Worm (Caenorhabditis elegans) whole organism, L4 larva: ENCODE results near the gene Y51H4A.6.

ENCODE experiments used
- D1046.2 ChIP-seq: fragments of 200-800 bp; sonication (Bioruptor generic); IDR thresholded peaks from 2 replicates; pipeline ENCODE4 v1.3.6; 2022; ENCODE audit warnings: missing genetic modification characterization, missing compliant biosample characterization
- F26F4.8 ChIP-seq: fragments of 200-800 bp; sonication (Bioruptor generic); conservative IDR thresholded peaks from 2 replicates; pipeline ENCODE4 v1.3.6; 2022; ENCODE audit warnings: missing genetic modification characterization, missing compliant biosample characterization
- T26A8.4 ChIP-seq: fragments of 200-800 bp; sonication (Bioruptor generic); IDR thresholded peaks from 2 replicates; pipeline ENCODE4 v1.3.6; 2022; ENCODE audit warnings: missing genetic modification characterization, missing compliant biosample characterization
- Y48G9A.11 ChIP-seq: fragments of 200-800 bp; sonication (Bioruptor generic); IDR thresholded peaks from 2 replicates; pipeline ENCODE4 v1.3.6; 2022; ENCODE audit warnings: missing genetic modification reagents, missing genetic modification characterization, missing compliant biosample characterization
- Y5F2A.4 ChIP-seq: fragments of 200-800 bp; sonication (Bioruptor generic); optimal IDR thresholded peaks from 2 replicates; lab custom pipeline; 2018; ENCODE audit warnings: mild to moderate bottlenecking, missing genetic modification characterization, missing compliant biosample characterization
- ZK337.2 ChIP-seq: fragments of 200-800 bp; sonication (Bioruptor generic); IDR thresholded peaks from 2 replicates; pipeline ENCODE4 v1.3.6; 2022; ENCODE audit warnings: missing genetic modification reagents, missing genetic modification characterization, missing compliant biosample characterization
- aha-1 ChIP-seq: fragments of 150-350 bp; peaks from one replicate; lab custom pipeline; 2014; ENCODE audit warnings: missing biosample characterization, missing genetic modification characterization
- arid-1 ChIP-seq: fragments of 200-800 bp; sonication (Bioruptor generic); conservative IDR thresholded peaks from 2 replicates; pipeline ENCODE4 v1.3.6; 2022; ENCODE audit warnings: missing genetic modification reagents, missing genetic modification characterization, missing compliant biosample characterization
- attf-4 ChIP-seq: sonication (generic microtip); optimal IDR thresholded peaks from 3 replicates; lab custom pipeline; 2017; ENCODE audit warnings: missing biosample characterization, missing genetic modification characterization
- ceh-28 ChIP-seq: fragments of 150-350 bp; optimal IDR thresholded peaks from 2 replicates; lab custom pipeline; 2014; ENCODE audit warnings: missing biosample characterization, missing genetic modification reagents, missing genetic modification characterization
- ceh-32 ChIP-seq: sonication (generic microtip); optimal IDR thresholded peaks from 2 replicates; lab custom pipeline; 2016; ENCODE audit warnings: mild to moderate bottlenecking, missing genetic modification characterization, missing compliant biosample characterization; ENCODE audit not compliant: poor library complexity
- ctbp-1 ChIP-seq: fragments of 200-800 bp; sonication (Bioruptor generic); IDR thresholded peaks from 2 replicates; pipeline ENCODE4 v1.3.6; 2022; ENCODE audit warnings: missing genetic modification reagents, missing genetic modification characterization, missing compliant biosample characterization
- daf-19 ChIP-seq: fragments of 200-800 bp; sonication (Bioruptor generic); conservative IDR thresholded peaks from 2 replicates; pipeline ENCODE4 v1.3.6; 2022; ENCODE audit warnings: missing genetic modification characterization, missing compliant biosample characterization
- dmd-9 ChIP-seq: fragments of 200-800 bp; sonication (Bioruptor generic); IDR thresholded peaks from 2 replicates; pipeline ENCODE4 v1.3.6; 2022; ENCODE audit warnings: missing genetic modification reagents, missing genetic modification characterization, missing compliant biosample characterization
- dve-1 ChIP-seq: sonication (generic microtip); optimal IDR thresholded peaks from 2 replicates; lab custom pipeline; 2017; ENCODE audit warnings: antibody characterized with exemption, mild to moderate bottlenecking, missing genetic modification characterization, missing compliant biosample characterization; ENCODE audit not compliant: insufficient read depth
- fkh-10 ChIP-seq: fragments of 150-350 bp; optimal IDR thresholded peaks from 2 replicates; lab custom pipeline; 2014; ENCODE audit warnings: missing biosample characterization, missing genetic modification reagents, missing genetic modification characterization
- fos-1 ChIP-seq: fragments of 150-350 bp; optimal IDR thresholded peaks from 2 replicates; lab custom pipeline; 2014; ENCODE audit warnings: missing biosample characterization, missing genetic modification characterization
- hlh-11 ChIP-seq: fragments of 200-800 bp; sonication (Bioruptor generic); optimal IDR thresholded peaks from 2 replicates; lab custom pipeline; 2018; ENCODE audit warnings: mild to moderate bottlenecking, missing genetic modification characterization, missing compliant biosample characterization
- hmg-1.1 ChIP-seq: fragments of 200-800 bp; sonication (Bioruptor generic); IDR thresholded peaks from 2 replicates; pipeline ENCODE4 v1.3.6; 2022; ENCODE audit warnings: missing genetic modification reagents, missing genetic modification characterization, missing compliant biosample characterization
- jun-1 ChIP-seq: fragments of 150-350 bp; optimal IDR thresholded peaks from 2 replicates; lab custom pipeline; 2014; ENCODE audit warnings: missing biosample characterization, missing genetic modification reagents, missing genetic modification characterization
- lim-7 ChIP-seq: fragments of 200-800 bp; sonication (Bioruptor generic); IDR thresholded peaks from 2 replicates; pipeline ENCODE4 v1.3.6; 2022; ENCODE audit warnings: missing genetic modification characterization, missing compliant biosample characterization
- lin-29 ChIP-seq: fragments of 200-800 bp; sonication (Bioruptor generic); IDR thresholded peaks from 2 replicates; pipeline ENCODE4 v1.3.6; 2022; ENCODE audit warnings: missing genetic modification reagents, missing genetic modification characterization, missing compliant biosample characterization
- lin-38 ChIP-seq: fragments of 200-800 bp; sonication (Bioruptor generic); IDR thresholded peaks from 2 replicates; pipeline ENCODE4 v1.3.6; 2022; ENCODE audit warnings: missing genetic modification reagents, missing genetic modification characterization, missing compliant biosample characterization
- lir-3 ChIP-seq: sonication (generic microtip); optimal IDR thresholded peaks from 2 replicates; lab custom pipeline; 2016; ENCODE audit warnings: mild to moderate bottlenecking, missing genetic modification characterization, missing compliant biosample characterization
- madf-9 ChIP-seq: fragments of 200-800 bp; sonication (Bioruptor generic); conservative IDR thresholded peaks from 2 replicates; pipeline ENCODE4 v1.3.6; 2022; ENCODE audit warnings: missing genetic modification reagents, missing genetic modification characterization, missing compliant biosample characterization
- mdl-1 ChIP-seq, 2 experiments: fragments of 150-350 bp in 1 of 2; sonication (generic microtip) in 1 of 2; optimal IDR thresholded peaks; 2 replicates each; lab custom pipeline; 2014 to 2017; ENCODE audit warnings: missing biosample characterization in 2 of 2, missing genetic modification characterization in 2 of 2
- mxl-2 ChIP-seq: fragments of 200-800 bp; sonication (Bioruptor generic); conservative IDR thresholded peaks from 2 replicates; pipeline ENCODE4 v1.3.6; 2022; ENCODE audit warnings: missing genetic modification reagents, missing genetic modification characterization, missing compliant biosample characterization
- nhr-28 ChIP-seq: fragments of 150-350 bp; optimal IDR thresholded peaks from 2 replicates; lab custom pipeline; 2014; ENCODE audit warnings: missing biosample characterization, missing genetic modification characterization
- nhr-48 ChIP-seq: sonication (generic microtip); optimal IDR thresholded peaks from 2 replicates; lab custom pipeline; 2016; ENCODE audit warnings: mild to moderate bottlenecking, missing genetic modification characterization, missing compliant biosample characterization
- pha-4 ChIP-seq, 2 experiments: fragments of 150-350 bp in 1 of 2; fragments of 200-800 bp in 1 of 2; sonication (Bioruptor generic) in 1 of 2; IDR thresholded peaks in 1 of 2; optimal IDR thresholded peaks in 1 of 2; 2 replicates each; pipeline versions ENCODE4 v1.3.6 to Lab custom; 2014 to 2022; ENCODE audit warnings: missing genetic modification characterization in 2 of 2, missing genetic modification reagents in 2 of 2, missing biosample characterization in 1 of 2, missing compliant biosample characterization in 1 of 2
- php-3 ChIP-seq: fragments of 200-800 bp; sonication (Bioruptor generic); IDR thresholded peaks from 2 replicates; pipeline ENCODE4 v1.3.6; 2022; ENCODE audit warnings: missing genetic modification reagents, missing genetic modification characterization, missing compliant biosample characterization
- skn-1 ChIP-seq: fragments of 150-350 bp; optimal IDR thresholded peaks from 2 replicates; lab custom pipeline; 2014; ENCODE audit warnings: missing biosample characterization, missing genetic modification characterization
- snpc-1.2 ChIP-seq: fragments of 200-800 bp; sonication (Bioruptor generic); IDR thresholded peaks from 2 replicates; pipeline ENCODE4 v1.3.6; 2022; ENCODE audit warnings: missing genetic modification reagents, missing genetic modification characterization, missing compliant biosample characterization
- spr-1 ChIP-seq: sonication (generic microtip); optimal IDR thresholded peaks from 2 replicates; lab custom pipeline; 2016; ENCODE audit warnings: mild to moderate bottlenecking, missing genetic modification characterization, missing compliant biosample characterization
- tra-1 ChIP-seq: fragments of 200-800 bp; sonication (Bioruptor generic); IDR thresholded peaks from 2 replicates; pipeline ENCODE4 v1.3.6; 2022; ENCODE audit warnings: missing genetic modification reagents, missing genetic modification characterization, missing compliant biosample characterization
- unc-39 ChIP-seq: sonication (generic microtip); optimal IDR thresholded peaks from 2 replicates; lab custom pipeline; 2017; ENCODE audit warnings: missing biosample characterization, missing genetic modification characterization
- unc-62 ChIP-seq, 3 experiments: fragments of 150-350 bp in 1 of 3; sonication (generic microtip); optimal IDR thresholded peaks in 2 of 3; peaks in 1 of 3; 1 replicate in 1 of 3; 2 replicates in 2 of 3; lab custom pipeline; 2014 to 2017; ENCODE audit warnings: missing biosample characterization in 3 of 3, missing genetic modification characterization in 3 of 3, missing genetic modification reagents in 3 of 3, missing genotype in 1 of 3
- vab-7 ChIP-seq: fragments of 200-800 bp; sonication (Bioruptor generic); IDR thresholded peaks from 2 replicates; pipeline ENCODE4 v1.3.6; 2022; ENCODE audit warnings: missing genetic modification reagents, missing genetic modification characterization, missing compliant biosample characterization
- zag-1 ChIP-seq: fragments of 150-350 bp; optimal IDR thresholded peaks from 2 replicates; lab custom pipeline; 2014; ENCODE audit warnings: missing biosample characterization, missing genetic modification characterization
- zfp-3 ChIP-seq: fragments of 200-800 bp; sonication (Bioruptor generic); conservative IDR thresholded peaks from 2 replicates; pipeline ENCODE4 v1.3.6; 2022; ENCODE audit warnings: missing genetic modification reagents, missing genetic modification characterization, missing compliant biosample characterization

Gene Y51H4A.6

DNA sequence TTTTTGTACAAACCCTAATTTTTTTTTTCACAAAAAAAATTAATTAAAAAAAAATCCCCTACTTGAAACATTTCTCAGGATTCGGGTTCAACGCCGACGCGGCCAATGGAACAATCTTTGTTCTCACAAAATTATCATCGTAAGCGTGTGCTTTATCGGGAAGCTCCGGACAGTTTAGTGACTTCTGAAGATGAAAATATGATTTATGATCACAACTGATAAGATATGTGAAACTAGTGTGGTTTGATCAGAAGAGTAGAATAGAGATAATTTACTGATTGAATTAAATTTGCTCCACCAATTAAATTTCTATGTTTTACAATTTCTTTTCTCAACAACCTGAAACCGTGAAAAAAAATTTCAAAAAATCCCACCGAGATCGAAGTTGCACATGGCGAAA is 8.4 kb upstream of the Y51H4A.6 start (continued):
- TF ChIP-seq lim-7 (GFP tag; lab: Robert Waterston, UW), result no peak
- no peak for TF ChIP-seq D1046.2 (GFP tag; lab: Robert Waterston, UW)
- TF ChIP-seq arid-1, result no peak
- TF ChIP-seq T26A8.4, result no peak
- TF ChIP-seq jun-1 (tag; lab: Kevin White, UChicago), result no peak
- TF ChIP-seq snpc-1.2 (GFP tag; lab: Robert Waterston, UW), result 0 out of 2 replicates have a peak, but pooled peaks have one; percentile 43
- TF ChIP-seq ceh-28 (tag; lab: Kevin White, UChicago), result no peak
- TF ChIP-seq lir-3 (tag; lab: Kevin White, UChicago), result no peak
- no peak for TF ChIP-seq ceh-32 (tag; lab: Kevin White, UChicago)
- TF ChIP-seq attf-4 (tag; lab: Kevin White, UChicago), result no peak
- TF ChIP-seq Y5F2A.4, result no peak
- peak; percentile 35 for TF ChIP-seq dve-1 (tag; lab: Kevin White, UChicago)
- no peak for TF ChIP-seq unc-62 (GFP tag; optimal IDR thresholded peaks at IDR 0.05 in 1 of 2; lab: Kevin White, UChicago)
- TF ChIP-seq unc-62 (tag; optimal IDR thresholded peaks at IDR 0.05; lab: Kevin White, UChicago), result no peak
- TF ChIP-seq zfp-3, result no peak
- no peak for TF ChIP-seq madf-9
- TF ChIP-seq tra-1 (GFP tag; lab: Robert Waterston, UW), result no peak
- TF ChIP-seq, all 104 proteins: peak for 4

DNA sequence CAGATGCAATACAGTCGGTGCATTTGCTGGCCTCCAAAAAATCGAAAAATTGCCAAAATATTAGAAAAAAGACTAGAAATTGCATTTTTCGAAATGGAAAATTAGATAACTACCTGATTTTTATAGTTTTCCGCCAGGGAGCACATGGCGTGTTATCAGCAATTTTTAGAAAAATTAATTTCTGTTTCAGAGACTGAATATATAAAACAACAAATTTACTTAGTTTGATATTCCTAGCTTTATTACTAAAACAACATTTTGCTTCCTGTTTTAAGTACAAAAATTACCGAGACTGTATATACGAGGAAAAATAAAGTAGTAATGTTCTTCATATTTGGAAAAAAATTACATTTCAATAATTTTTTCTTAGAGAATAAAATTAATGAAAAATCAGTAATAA is 7.4 kb upstream of the Y51H4A.6 start, which contains the start of gene Y51H4A.5:
Gene Y51H4A.5 (minus strand): TSS at position 101 of the 400 bp plus-strand sequence.
- no peak for TF ChIP-seq fos-1 (tag; lab: Kevin White, UChicago)
- TF ChIP-seq snpc-1.2 (GFP tag; lab: Robert Waterston, UW), result peak; percentile 57; the same call in 1 of the 2 replicates

DNA sequence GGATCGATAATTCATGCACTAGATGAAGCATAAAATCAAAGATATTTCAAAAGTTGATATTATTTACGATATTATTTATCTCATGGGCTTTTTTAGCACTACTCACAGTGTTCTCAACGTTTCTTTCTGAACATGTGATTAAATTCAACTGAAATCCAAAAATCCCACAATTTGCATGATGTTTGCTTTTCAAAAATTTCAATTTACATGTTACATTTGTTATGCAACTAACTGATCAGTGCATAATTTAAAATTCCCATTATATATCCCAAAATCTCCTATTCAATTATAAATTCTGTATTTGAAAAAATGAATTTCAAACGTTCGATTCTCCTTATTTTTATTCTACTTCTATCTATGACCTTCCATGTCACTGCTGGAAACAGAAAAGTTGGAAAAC is 5.1 kb upstream of the Y51H4A.6 start, which contains the start of gene Y51H4A.937:
Gene Y51H4A.937 (plus strand): TSS at position 301 of the 400 bp plus-strand sequence.
- no peak for TF ChIP-seq zag-1 (tag; lab: Kevin White, UChicago)
- TF ChIP-seq spr-1 (tag; lab: Kevin White, UChicago), result no peak
- no peak for TF ChIP-seq hlh-11 (tag; lab: Kevin White, UChicago)
- TF ChIP-seq aha-1, result peak; percentile 84
- no peak for TF ChIP-seq fkh-10
- no peak for TF ChIP-seq ZK337.2 (GFP tag; lab: Robert Waterston, UW)
- no peak for TF ChIP-seq lin-29 (GFP tag; lab: Robert Waterston, UW)
- no peak for TF ChIP-seq daf-19
- no peak for TF ChIP-seq php-3 (GFP tag; lab: Robert Waterston, UW)

DNA sequence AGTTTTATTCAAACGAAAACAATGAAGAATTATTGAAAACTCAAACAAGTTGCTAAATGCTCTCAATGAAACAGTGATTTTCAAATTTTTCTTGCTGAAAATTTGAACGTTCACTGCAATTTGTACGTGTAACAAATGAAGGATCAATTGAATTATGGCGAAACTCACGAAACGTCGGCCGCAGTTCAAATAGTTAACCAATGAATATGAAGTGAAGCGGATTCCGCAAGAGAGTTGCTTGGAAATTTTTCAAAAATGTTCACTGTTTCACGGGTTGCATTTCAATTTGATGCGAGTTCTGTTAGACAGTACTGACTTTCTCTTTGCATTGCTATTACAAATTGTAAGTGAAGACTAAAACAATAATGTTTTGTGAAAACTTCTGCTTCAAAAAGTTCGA is 1.4 kb downstream of the Y51H4A.6 start:
- TF ChIP-seq tra-1 (GFP tag; lab: Robert Waterston, UW), result no peak
- TF ChIP-seq hmg-1.1 (GFP tag; lab: Robert Waterston, UW), result no peak
- TF ChIP-seq snpc-1.2 (GFP tag; lab: Robert Waterston, UW), result peak; percentile 56; the same call in 1 of the 2 replicates
- TF ChIP-seq, all 104 proteins: peak for 1

DNA sequence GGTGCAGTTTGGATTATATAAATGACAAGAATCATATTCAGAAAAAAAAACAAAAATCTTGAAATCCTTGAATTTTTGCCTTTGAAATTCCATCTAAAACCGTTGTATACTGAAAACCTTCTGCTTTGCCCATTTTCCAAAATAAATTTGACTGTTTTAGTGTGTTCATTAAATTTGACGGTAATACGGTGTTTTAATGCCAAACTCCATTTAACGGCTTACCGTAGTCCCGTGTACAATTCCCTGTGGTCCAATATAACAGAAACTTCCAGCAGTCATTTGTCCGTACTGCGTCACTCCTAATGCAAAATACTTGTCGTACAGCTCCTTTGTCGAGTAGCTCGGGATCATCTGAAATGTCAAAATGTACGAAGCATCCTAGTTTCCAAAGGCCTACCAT is 7.1 kb downstream of the Y51H4A.6 start:
- TF ChIP-seq ctbp-1 (no peak), unc-62 (GFP tag; optimal IDR thresholded peaks at IDR 0.05 in 1 of 2; lab: Kevin White, UChicago) (peak in 1 of 2 experiments; percentile 92), unc-62 (tag; optimal IDR thresholded peaks at IDR 0.05; lab: Kevin White, UChicago) (no peak), php-3 (GFP tag; lab: Robert Waterston, UW) (no peak), skn-1 (tag; lab: Kevin White, UChicago) (no peak), vab-7 (GFP tag; lab: Robert Waterston, UW) (no peak)

DNA sequence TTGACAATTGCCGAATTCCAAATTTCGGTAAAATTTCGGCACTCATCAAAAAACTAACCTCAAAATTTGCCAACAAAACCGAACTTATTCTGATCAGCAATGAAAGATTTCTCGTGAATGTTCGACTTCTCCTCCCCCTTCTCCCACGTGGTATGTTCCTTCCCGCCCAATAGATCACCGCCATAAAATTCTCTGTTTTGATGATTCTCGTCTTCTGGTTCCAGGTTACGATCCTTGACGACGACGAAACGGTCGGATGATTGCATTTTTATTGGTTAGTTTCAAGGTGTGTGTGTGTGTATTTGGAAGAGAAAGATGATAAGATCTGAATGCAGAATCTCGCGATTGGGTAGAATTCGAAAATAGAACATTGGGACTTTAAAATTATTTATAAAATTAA is 9.2 kb downstream of the Y51H4A.6 start, which contains the start of gene uroc-1:
Gene uroc-1 (minus strand): TSS at position 101 of the 400 bp plus-strand sequence.
- TF ChIP-seq Y48G9A.11, result no peak
- no peak for TF ChIP-seq pha-4 (GFP tag; IDR thresholded peaks at IDR 0.05; lab: Robert Waterston, UW)
- no peak for TF ChIP-seq pha-4 (tag; optimal IDR thresholded peaks at IDR 0.05; lab: Kevin White, UChicago)
- no peak for TF ChIP-seq fos-1 (tag; lab: Kevin White, UChicago)
- TF ChIP-seq nhr-48 (tag; lab: Kevin White, UChicago), result no peak
- TF ChIP-seq D1046.2 (GFP tag; lab: Robert Waterston, UW), result no peak
- TF ChIP-seq nhr-28 (tag; lab: Kevin White, UChicago), result no peak
- TF ChIP-seq unc-39 (tag; lab: Kevin White, UChicago), result no peak
- no peak for TF ChIP-seq F26F4.8
- TF ChIP-seq vab-7 (GFP tag; lab: Robert Waterston, UW), result no peak
- no peak for TF ChIP-seq lin-38 (GFP tag; lab: Robert Waterston, UW)
- no peak for TF ChIP-seq mxl-2
- TF ChIP-seq mdl-1 (tag; optimal IDR thresholded peaks at IDR 0.05; lab: Kevin White, UChicago), result no peak
- no peak for TF ChIP-seq T26A8.4
- no peak for TF ChIP-seq dmd-9
- no peak for TF ChIP-seq fkh-10
